Fruit fly (Drosophila melanogaster): ENCODE results near the gene Usp2.

The Usp2 gene

dm6 chrX:22443954-22444910 lies 11.4 kb upstream of the Usp2 start, which contains the start of gene CG14621 (continued):
- TF ChIP-seq Rx (GFP tag; IDR thresholded peaks at IDR 0.05) (no peak), CG9797 (GFP tag; optimal IDR thresholded peaks at IDR 0.05) (peak; percentile 8), gcm (GFP tag; optimal IDR thresholded peaks at IDR 0.05) (no peak), bsh (GFP tag; optimal IDR thresholded peaks at IDR 0.05) (no peak), CG1602 (GFP tag; optimal IDR thresholded peaks at IDR 0.05) (no peak), CG6689 (GFP tag; IDR thresholded peaks at IDR 0.05) (no peak), H15 (GFP tag; IDR thresholded peaks at IDR 0.05) (no peak), CG8924 (tag; optimal IDR thresholded peaks at IDR 0.05) (no peak), CG17361 (GFP tag; IDR thresholded peaks at IDR 0.05) (0 out of 3 replicates have a peak, but pooled peaks have one; percentile 19), CG10979 (tag; optimal IDR thresholded peaks at IDR 0.05) (peak; percentile 11), Atf3 (GFP tag; optimal IDR thresholded peaks at IDR 0.05) (no peak), CG4820 (GFP tag; optimal IDR thresholded peaks at IDR 0.05) (no peak), CG14050 (GFP tag; IDR thresholded peaks at IDR 0.05) (no peak), CG32772 (GFP tag; IDR thresholded peaks at IDR 0.05) (no peak), GATAe (GFP tag; conservative IDR thresholded peaks at IDR 0.05) (no peak), CG15696 (tag; optimal IDR thresholded peaks at IDR 0.05) (peak; percentile 41), gfzf (GFP tag; optimal IDR thresholded peaks at IDR 0.05) (peak; percentile 57), eyg (GFP tag; optimal IDR thresholded peaks at IDR 0.05) (no peak), mirr (GFP tag; optimal IDR thresholded peaks at IDR 0.05) (no peak), lov (optimal IDR thresholded peaks at IDR 0.05) (no peak), lov (GFP tag; IDR thresholded peaks at IDR 0.05) (no peak), dimm (GFP tag; IDR thresholded peaks at IDR 0.05) (no peak), bowl (GFP tag; IDR thresholded peaks at IDR 0.05) (no peak), CG31388 (GFP tag; optimal IDR thresholded peaks at IDR 0.05) (no peak), seq (GFP tag; IDR thresholded peaks at IDR 0.05) (no peak), nom (GFP tag; optimal IDR thresholded peaks at IDR 0.05) (no peak), dmrt11E (tag; optimal IDR thresholded peaks at IDR 0.05) (peak; percentile 7), CG1832 (GFP tag; optimal IDR thresholded peaks at IDR 0.05) (no peak), tap (tag; optimal IDR thresholded peaks at IDR 0.05) (no peak), Spps (tag; optimal IDR thresholded peaks at IDR 0.05) (no peak), az2 (GFP tag; optimal IDR thresholded peaks at IDR 0.05) (no peak), CG15269 (tag; optimal IDR thresholded peaks at IDR 0.05) (no peak), CG12942 (GFP tag; optimal IDR thresholded peaks at IDR 0.05) (no peak), amos (GFP tag; IDR thresholded peaks at IDR 0.05; ENCODE audit: partially characterized antibody) (peak; percentile 20; the same call in 1 of the 2 replicates), tio (GFP tag; optimal IDR thresholded peaks at IDR 0.05) (no peak), cas (GFP tag; IDR thresholded peaks at IDR 0.05) (no peak), CG4282 (GFP tag; optimal IDR thresholded peaks at IDR 0.05) (no peak), aop (GFP tag; IDR thresholded peaks at IDR 0.05) (no peak), corto (GFP tag; optimal IDR thresholded peaks at IDR 0.05) (no peak), Stat92E (GFP tag; optimal IDR thresholded peaks at IDR 0.05) (no peak), CG6175 (GFP tag; IDR thresholded peaks at IDR 0.05) (no peak), CG7556 (GFP tag; optimal IDR thresholded peaks at IDR 0.05) (no peak), CG8388 (GFP tag; optimal IDR thresholded peaks at IDR 0.05) (no peak), pnt (GFP tag; optimal IDR thresholded peaks at IDR 0.05) (no peak), ind (GFP tag; optimal IDR thresholded peaks at IDR 0.05) (no peak), Ets97D (GFP tag; optimal IDR thresholded peaks at IDR 0.05) (no peak), zen2 (GFP tag; IDR thresholded peaks at IDR 0.05; ENCODE audit: partially characterized antibody) (no peak), org-1 (GFP tag; optimal IDR thresholded peaks at IDR 0.05) (no peak), fd64A (GFP tag; optimal IDR thresholded peaks at IDR 0.05) (no peak)
